Fruit fly (Drosophila melanogaster): ENCODE data around the gene rdx.

rdx gene

DNA sequence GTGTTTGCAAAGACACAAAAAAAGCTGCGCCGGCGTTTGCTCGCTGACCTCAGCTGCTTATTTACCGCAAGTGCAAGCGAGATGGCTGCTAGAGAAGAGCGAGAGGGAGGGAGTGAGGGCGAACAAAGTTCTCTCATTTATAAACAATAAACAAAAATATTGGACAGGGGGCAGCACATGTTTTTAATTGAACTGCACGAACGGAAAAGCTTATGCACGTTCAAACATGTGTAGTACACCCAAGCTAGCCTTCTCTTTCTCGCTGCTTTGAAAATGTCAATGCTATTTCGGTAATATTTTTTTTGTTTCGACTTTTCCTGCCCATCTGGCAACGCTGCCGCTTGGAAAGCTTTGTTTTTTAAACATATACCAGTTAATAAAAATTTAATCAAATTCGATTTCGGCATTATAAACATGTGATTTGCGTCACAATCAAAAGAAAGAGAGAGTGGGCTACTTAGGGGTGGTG lies 6.9 kb downstream of the rdx start (continued):
- peak; percentile 5 for TF ChIP-seq nerfin-1 (tag; optimal IDR thresholded peaks at IDR 0.05)
- no peak for TF ChIP-seq CG15696 (tag; optimal IDR thresholded peaks at IDR 0.05)
- 0 out of 2 replicates have a peak, but pooled peaks have one; percentile 30 for TF ChIP-seq tna (GFP tag; IDR thresholded peaks at IDR 0.05; ENCODE audit: partially characterized antibody)
- no peak for TF ChIP-seq CG9215 (GFP tag; IDR thresholded peaks at IDR 0.05)
- peak; percentile 32 for TF ChIP-seq CG13424 (tag; optimal IDR thresholded peaks at IDR 0.05)
- no peak for TF ChIP-seq tgo (GFP tag; IDR thresholded peaks at IDR 0.05)
- TF ChIP-seq CG3847 (GFP tag; IDR thresholded peaks at IDR 0.05) = peak; percentile 40; the same call in 1 of the 2 replicates
- peak; percentile 77 for TF ChIP-seq CG10321 (GFP tag; IDR thresholded peaks at IDR 0.05)
- peak; percentile 30 for TF ChIP-seq dm (GFP tag; optimal IDR thresholded peaks at IDR 0.05)
- TF ChIP-seq mirr (GFP tag; optimal IDR thresholded peaks at IDR 0.05) = peak; percentile 91
- TF ChIP-seq CG42726 (GFP tag; IDR thresholded peaks at IDR 0.05; ENCODE audit: partially characterized antibody) = peak; percentile 47; the same call in 1 of the 2 replicates
- no peak for TF ChIP-seq CrebB (tag; optimal IDR thresholded peaks at IDR 0.05)
- TF ChIP-seq Sry-β (GFP tag; optimal IDR thresholded peaks at IDR 0.05) = no peak
- TF ChIP-seq bsh (GFP tag; optimal IDR thresholded peaks at IDR 0.05) = peak; percentile 12 to 28
- no peak for TF ChIP-seq CG33213 (GFP tag; optimal IDR thresholded peaks at IDR 0.05)
- TF ChIP-seq CG17186 (GFP tag; optimal IDR thresholded peaks at IDR 0.05) = no peak
- no peak for TF ChIP-seq CG8290 (GFP tag; optimal IDR thresholded peaks at IDR 0.05)
- TF ChIP-seq CG8290 (tag; optimal IDR thresholded peaks at IDR 0.05) = peak in 1 of 2 experiments; percentile 43
- peak; percentile 44 for TF ChIP-seq ems (GFP tag; optimal IDR thresholded peaks at IDR 0.05)
- peak; percentile 5; the same call in 1 of the 3 replicates for TF ChIP-seq ci (GFP tag; IDR thresholded peaks at IDR 0.05)
- peak; percentile 30 for TF ChIP-seq PHDP (tag; optimal IDR thresholded peaks at IDR 0.05)
- TF ChIP-seq Mes4 (GFP tag; optimal IDR thresholded peaks at IDR 0.05) = no peak
- TF ChIP-seq bigmax (GFP tag; optimal IDR thresholded peaks at IDR 0.05) = no peak
- TF ChIP-seq CG12071 (GFP tag; optimal IDR thresholded peaks at IDR 0.05) = peak; percentile 19
- TF ChIP-seq Nf-YC (tag; optimal IDR thresholded peaks at IDR 0.05) = peak; percentile 20
- no peak for TF ChIP-seq Ptx1 (GFP tag; IDR thresholded peaks at IDR 0.05)
- no peak for TF ChIP-seq cad (GFP tag; optimal IDR thresholded peaks at IDR 0.05)
- TF ChIP-seq CG17612 (GFP tag; IDR thresholded peaks at IDR 0.05) = no peak
- peak; percentile 43; the same call in 1 of the 2 replicates for TF ChIP-seq CG31441 (GFP tag; IDR thresholded peaks at IDR 0.05)
- peak; percentile 8 for TF ChIP-seq slp2 (GFP tag; optimal IDR thresholded peaks at IDR 0.05)
- no peak for TF ChIP-seq sr (GFP tag; IDR thresholded peaks at IDR 0.05)
- TF ChIP-seq ind (GFP tag; optimal IDR thresholded peaks at IDR 0.05) = peak; percentile 40
- peak; percentile 82 for TF ChIP-seq CG10543 (GFP tag; optimal IDR thresholded peaks at IDR 0.05)
- TF ChIP-seq CG33557 (GFP tag; optimal IDR thresholded peaks at IDR 0.05) = no peak
- no peak for TF ChIP-seq CG4617 (GFP tag; optimal IDR thresholded peaks at IDR 0.05; ENCODE audit: borderline replicate concordance)
- peak; percentile 53 for TF ChIP-seq Vsx1 (GFP tag; optimal IDR thresholded peaks at IDR 0.05)
- TF ChIP-seq CG9727 (GFP tag; optimal IDR thresholded peaks at IDR 0.05) = peak; percentile 35
- TF ChIP-seq Rfx (GFP tag; IDR thresholded peaks at IDR 0.05) = peak; percentile 49
- TF ChIP-seq CG16815 (GFP tag; optimal IDR thresholded peaks at IDR 0.05) = no peak
- peak; percentile 17 for TF ChIP-seq D19B (GFP tag; optimal IDR thresholded peaks at IDR 0.05)
- no peak for TF ChIP-seq Elba2 (GFP tag; optimal IDR thresholded peaks at IDR 0.05)
- peak; percentile 22 for TF ChIP-seq CoRest (tag; optimal IDR thresholded peaks at IDR 0.05)
- TF ChIP-seq gsb (GFP tag; IDR thresholded peaks at IDR 0.05) = no peak
- TF ChIP-seq CG2678 (tag; optimal IDR thresholded peaks at IDR 0.05) = peak; percentile 48
- TF ChIP-seq ase (GFP tag; IDR thresholded peaks at IDR 0.05) = no peak
- TF ChIP-seq CG6765 (GFP tag; optimal IDR thresholded peaks at IDR 0.05) = peak; percentile 31
- no peak for TF ChIP-seq CG5245 (GFP tag; optimal IDR thresholded peaks at IDR 0.05)
- peak; percentile 49 for TF ChIP-seq CTCF (GFP tag; optimal IDR thresholded peaks at IDR 0.05)
- TF ChIP-seq nom (GFP tag; optimal IDR thresholded peaks at IDR 0.05) = peak; percentile 93
- peak; percentile 12 for TF ChIP-seq CG9876 (GFP tag; optimal IDR thresholded peaks at IDR 0.05)
- TF ChIP-seq Dek (tag; optimal IDR thresholded peaks at IDR 0.05) = peak; percentile 26

All from whole organism, embryonic.